Worm (Caenorhabditis elegans) whole organism, mixed stage, embryonic: ENCODE data around the gene glr-2.

Experiments
- M03D4.4 ChIP-seq: sonication (generic microtip); optimal IDR thresholded peaks from 2 replicates; lab custom pipeline; 2017; ENCODE audit warnings: mild to moderate bottlenecking, missing genetic modification characterization, missing compliant biosample characterization
- bed-3 ChIP-seq: fragments of 200-800 bp; sonication (Bioruptor generic); optimal IDR thresholded peaks from 3 replicates; lab custom pipeline; 2018; ENCODE audit warnings: mild to moderate bottlenecking, missing genetic modification characterization, moderate library complexity, missing compliant biosample characterization
- blmp-1 ChIP-seq: fragments of 150-350 bp; optimal IDR thresholded peaks from 2 replicates; lab custom pipeline; 2014; ENCODE audit warnings: missing biosample characterization, missing genetic modification characterization
- ceh-39 ChIP-seq: fragments of 150-350 bp; optimal IDR thresholded peaks from 2 replicates; lab custom pipeline; 2014; ENCODE audit warnings: missing biosample characterization, missing genetic modification characterization
- ceh-43 ChIP-seq: fragments of 200-800 bp; sonication (Bioruptor generic); optimal IDR thresholded peaks from 2 replicates; lab custom pipeline; 2018; ENCODE audit warnings: mild to moderate bottlenecking, missing genetic modification characterization, moderate library complexity, missing compliant biosample characterization
- ceh-83 ChIP-seq: fragments of 200-800 bp; sonication (Bioruptor generic); optimal IDR thresholded peaks from 2 replicates; lab custom pipeline; 2018; ENCODE audit warnings: mild to moderate bottlenecking, missing genetic modification characterization, missing compliant biosample characterization
- ces-1 ChIP-seq: fragments of 150-350 bp; optimal IDR thresholded peaks from 2 replicates; lab custom pipeline; 2014; ENCODE audit warnings: missing biosample characterization, missing genetic modification reagents, missing genetic modification characterization
- cnd-1 ChIP-seq: fragments of 200-800 bp; sonication (Bioruptor generic); optimal IDR thresholded peaks from 2 replicates; lab custom pipeline; 2018; ENCODE audit warnings: mild to moderate bottlenecking, missing genetic modification characterization, missing compliant biosample characterization
- drap-1 ChIP-seq: fragments of 200-800 bp; sonication (Bioruptor generic); optimal IDR thresholded peaks from 3 replicates; lab custom pipeline; 2018; ENCODE audit warnings: mild to moderate bottlenecking, missing genetic modification characterization, missing compliant biosample characterization
- elt-1 ChIP-seq: sonication (generic microtip); optimal IDR thresholded peaks from 2 replicates; lab custom pipeline; 2017; ENCODE audit warnings: missing genetic modification characterization, mild to moderate bottlenecking, missing compliant biosample characterization, antibody characterized with exemption, moderate library complexity, borderline replicate concordance; ENCODE audit not compliant: insufficient read depth
- elt-3 ChIP-seq: fragments of 150-350 bp; optimal IDR thresholded peaks from 2 replicates; lab custom pipeline; 2014; ENCODE audit warnings: missing biosample characterization, missing genetic modification characterization
- flh-1 ChIP-seq: fragments of 200-800 bp; sonication (Bioruptor generic); optimal IDR thresholded peaks from 2 replicates; lab custom pipeline; 2018; ENCODE audit warnings: mild to moderate bottlenecking, missing genetic modification characterization, moderate library complexity, missing compliant biosample characterization
- ham-2 ChIP-seq: fragments of 200-800 bp; sonication (Bioruptor generic); optimal IDR thresholded peaks from 2 replicates; lab custom pipeline; 2018; ENCODE audit warnings: mild to moderate bottlenecking, missing genetic modification characterization, missing compliant biosample characterization
- hlh-1 ChIP-seq: fragments of 150-350 bp; optimal IDR thresholded peaks from 2 replicates; lab custom pipeline; 2014; ENCODE audit warnings: missing biosample characterization, missing genetic modification reagents, missing genetic modification characterization
- lin-13 ChIP-seq: fragments of 150-350 bp; optimal IDR thresholded peaks from 2 replicates; lab custom pipeline; 2014; ENCODE audit warnings: missing biosample characterization, missing genetic modification characterization
- lin-32 ChIP-seq: fragments of 200-800 bp; sonication (Bioruptor generic); optimal IDR thresholded peaks from 2 replicates; lab custom pipeline; 2018; ENCODE audit warnings: mild to moderate bottlenecking, missing genetic modification characterization, missing compliant biosample characterization
- lsy-2 ChIP-seq: fragments of 150-350 bp; optimal IDR thresholded peaks from 2 replicates; lab custom pipeline; 2014; ENCODE audit warnings: missing biosample characterization, missing genetic modification characterization
- mab-5 ChIP-seq: fragments of 150-350 bp; optimal IDR thresholded peaks from 2 replicates; lab custom pipeline; 2014; ENCODE audit warnings: missing biosample characterization, missing genetic modification characterization
- mep-1 ChIP-seq: fragments of 150-350 bp; optimal IDR thresholded peaks from 2 replicates; lab custom pipeline; 2017; ENCODE audit warnings: missing biosample characterization, missing genetic modification reagents, missing genetic modification characterization, inconsistent platforms
- mls-2 ChIP-seq: sonication (generic microtip); optimal IDR thresholded peaks from 2 replicates; lab custom pipeline; 2016; ENCODE audit warnings: mild to moderate bottlenecking, missing genetic modification characterization, moderate library complexity, missing compliant biosample characterization
- nhr-12 ChIP-seq: fragments of 150-350 bp; optimal IDR thresholded peaks from 2 replicates; lab custom pipeline; 2014; ENCODE audit warnings: missing biosample characterization, missing genetic modification characterization
- nhr-2 ChIP-seq: fragments of 150-350 bp; optimal IDR thresholded peaks from 2 replicates; lab custom pipeline; 2014; ENCODE audit warnings: missing biosample characterization, missing genetic modification characterization
- nhr-237 ChIP-seq: fragments of 150-350 bp; optimal IDR thresholded peaks from 2 replicates; lab custom pipeline; 2014; ENCODE audit warnings: missing biosample characterization, missing genetic modification characterization
- nhr-28 ChIP-seq: fragments of 150-350 bp; optimal IDR thresholded peaks from 2 replicates; lab custom pipeline; 2014; ENCODE audit warnings: missing biosample characterization, missing genetic modification characterization
- nhr-76 ChIP-seq: sonication (generic microtip); optimal IDR thresholded peaks from 2 replicates; lab custom pipeline; 2017; ENCODE audit warnings: missing biosample characterization, missing genetic modification characterization
- pha-4 ChIP-seq: fragments of 150-350 bp; optimal IDR thresholded peaks from 2 replicates; lab custom pipeline; 2018; ENCODE audit warnings: missing biosample characterization, missing genetic modification reagents, missing genetic modification characterization
- sem-2 ChIP-seq: fragments of 200-800 bp; sonication (Bioruptor generic); optimal IDR thresholded peaks from 2 replicates; lab custom pipeline; 2018; ENCODE audit warnings: mild to moderate bottlenecking, missing genetic modification characterization, missing compliant biosample characterization
- snpc-4 ChIP-seq: fragments of 150-350 bp; optimal IDR thresholded peaks from 2 replicates; lab custom pipeline; 2014; ENCODE audit warnings: missing biosample characterization, missing genetic modification characterization
- sptf-1 ChIP-seq: sonication (generic microtip); optimal IDR thresholded peaks from 2 replicates; lab custom pipeline; 2017; ENCODE audit warnings: mild to moderate bottlenecking, missing genetic modification characterization, moderate library complexity, missing compliant biosample characterization
- tbx-8 ChIP-seq: fragments of 200-800 bp; sonication (Bioruptor generic); optimal IDR thresholded peaks from 2 replicates; lab custom pipeline; 2018; ENCODE audit warnings: mild to moderate bottlenecking, missing genetic modification characterization, moderate library complexity, missing compliant biosample characterization
- unc-120 ChIP-seq: sonication (generic microtip); optimal IDR thresholded peaks from 2 replicates; lab custom pipeline; 2017; ENCODE audit warnings: missing genetic modification characterization, missing compliant biosample characterization; ENCODE audit not compliant: poor library complexity, severe bottlenecking
- unc-39 ChIP-seq: fragments of 150-350 bp; optimal IDR thresholded peaks from 2 replicates; lab custom pipeline; 2014; ENCODE audit warnings: missing biosample characterization, missing genetic modification characterization
- unc-62 ChIP-seq: fragments of 150-350 bp; optimal IDR thresholded peaks from 2 replicates; lab custom pipeline; 2014; ENCODE audit warnings: missing biosample characterization, missing genetic modification reagents, missing genetic modification characterization
- zip-8 ChIP-seq: fragments of 150-350 bp; optimal IDR thresholded peaks from 2 replicates; lab custom pipeline; 2014; ENCODE audit warnings: missing biosample characterization, missing genetic modification characterization
- ztf-11 ChIP-seq: fragments of 150-350 bp; optimal IDR thresholded peaks from 2 replicates; lab custom pipeline; 2014; ENCODE audit warnings: missing biosample characterization, missing genetic modification characterization

Gene glr-2

ce11 chrIII:7120477-7120876, 24.3 kb downstream of the glr-2 start:
- no peak for TF ChIP-seq blmp-1
- TF ChIP-seq elt-3 (tag; lab: Kevin White, UChicago) = no peak
- no peak for TF ChIP-seq hlh-1 (tag; lab: Kevin White, UChicago)
- TF ChIP-seq ztf-11 (tag; lab: Kevin White, UChicago) = no peak
- no peak for TF ChIP-seq lin-13 (tag; lab: Kevin White, UChicago)
- TF ChIP-seq nhr-28 (tag; lab: Kevin White, UChicago) = no peak
- TF ChIP-seq drap-1 = no peak
- TF ChIP-seq pha-4 = no peak
- TF ChIP-seq zip-8 = no peak
- TF ChIP-seq ham-2 = no peak
- TF ChIP-seq, all 35 proteins: peak for 0

- TF ChIP-seq blmp-1 (no peak), hlh-1 (tag; lab: Kevin White, UChicago) (no peak), unc-120 (peak; percentile 48), ztf-11 (tag; lab: Kevin White, UChicago) (no peak), nhr-12 (tag; lab: Kevin White, UChicago) (no peak), mep-1 (no peak), nhr-2 (tag; lab: Kevin White, UChicago) (no peak), ceh-43 (GFP tag; lab: Kevin White, UChicago) (no peak), drap-1 (no peak), bed-3 (GFP tag; lab: Kevin White, UChicago) (no peak), lin-13 (tag; lab: Kevin White, UChicago) (no peak), nhr-28 (tag; lab: Kevin White, UChicago) (no peak), flh-1 (GFP tag; lab: Kevin White, UChicago) (no peak), ces-1 (peak; percentile 42), ham-2 (no peak), snpc-4 (no peak), pha-4 (peak; percentile 45), mab-5 (tag; lab: Kevin White, UChicago) (no peak), sptf-1 (no peak), nhr-237 (tag; lab: Kevin White, UChicago) (peak; percentile 25), zip-8 (no peak), unc-62 (GFP tag; lab: Kevin White, UChicago) (peak; percentile 70), mls-2 (tag; lab: Kevin White, UChicago) (no peak), lin-32 (GFP tag; lab: Kevin White, UChicago) (no peak), elt-1 (tag; lab: Kevin White, UChicago) (no peak), nhr-76 (tag; lab: Kevin White, UChicago) (no peak), tbx-8 (GFP tag; lab: Kevin White, UChicago) (no peak), M03D4.4 (tag; lab: Kevin White, UChicago) (no peak), ceh-39 (no peak), cnd-1 (no peak), unc-39 (tag; lab: Kevin White, UChicago) (no peak), sem-2 (GFP tag; lab: Kevin White, UChicago) (no peak), elt-3 (tag; lab: Kevin White, UChicago) (no peak), lsy-2 (tag; lab: Kevin White, UChicago) (peak; percentile 25), ceh-83 (GFP tag; lab: Kevin White, UChicago) (no peak)
Measured at ce11 chrIII:7116615-7117252, 28.0 kb downstream of the glr-2 start.

DNA sequence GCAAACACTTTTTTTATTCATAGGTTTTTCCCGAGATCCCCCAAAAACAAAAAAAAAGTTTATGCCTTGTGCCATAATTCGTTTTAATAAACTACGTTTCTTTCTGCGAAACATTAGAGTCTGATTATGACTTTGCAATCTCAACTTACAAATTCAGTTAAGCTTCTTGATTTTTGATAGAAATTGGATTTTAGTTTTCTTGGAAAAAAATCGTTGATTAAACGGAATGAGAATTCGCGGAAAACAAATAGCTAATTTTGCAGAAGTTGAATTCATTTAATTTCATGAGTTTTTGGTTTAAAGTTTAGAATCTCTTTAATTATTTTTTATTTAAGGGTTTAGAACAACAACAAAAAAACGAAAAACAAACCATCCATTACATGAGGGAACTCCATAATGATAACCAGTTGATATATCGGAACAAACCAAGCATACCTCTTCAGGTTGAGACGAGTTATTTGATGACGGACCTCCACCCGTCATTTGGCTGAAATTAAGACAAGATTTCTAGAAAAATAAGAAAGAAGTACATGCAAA, 29.7 kb downstream of the glr-2 start, which contains the start of gene nhr-10:
Gene nhr-10 (minus strand): TSS at position 487 of the 537 bp plus-strand sequence.
- TF ChIP-seq nhr-2 (tag; lab: Kevin White, UChicago) (no peak), nhr-76 (tag; lab: Kevin White, UChicago) (no peak), blmp-1 (no peak), tbx-8 (GFP tag; lab: Kevin White, UChicago) (no peak), ceh-39 (no peak), lsy-2 (tag; lab: Kevin White, UChicago) (no peak), ham-2 (no peak), hlh-1 (tag; lab: Kevin White, UChicago) (no peak), elt-1 (tag; lab: Kevin White, UChicago) (no peak), pha-4 (no peak), unc-120 (no peak), cnd-1 (no peak), M03D4.4 (tag; lab: Kevin White, UChicago) (no peak), sptf-1 (no peak), elt-3 (tag; lab: Kevin White, UChicago) (no peak), unc-39 (tag; lab: Kevin White, UChicago) (no peak), ztf-11 (tag; lab: Kevin White, UChicago) (no peak)
